Fruit fly (Drosophila melanogaster) whole organism, adult: ENCODE results near the gene Stt3B.

ENCODE experiments used
- CG11617 ChIP-seq: fragments of 200-800 bp; sonication (Bioruptor generic); optimal IDR thresholded peaks from 2 replicates; lab custom pipeline; 2017; ENCODE audit warnings: mild to moderate bottlenecking, missing biosample characterization, missing genetic modification reagents, missing genetic modification characterization
- CG33017 ChIP-seq: fragments of 200-800 bp; sonication (Bioruptor generic); optimal IDR thresholded peaks from 2 replicates; lab custom pipeline; 2018; ENCODE audit warnings: missing biosample characterization, mild to moderate bottlenecking, missing genetic modification characterization, moderate library complexity
- CG7045 ChIP-seq: fragments of 200-800 bp; sonication (Bioruptor generic); optimal IDR thresholded peaks from 2 replicates; lab custom pipeline; 2017; ENCODE audit warnings: missing biosample characterization, mild to moderate bottlenecking, missing genetic modification characterization
- bab1 ChIP-seq: fragments of 200-800 bp; sonication (Bioruptor generic); optimal IDR thresholded peaks from 3 replicates; lab custom pipeline; 2019; ENCODE audit warnings: missing biosample characterization, mild to moderate bottlenecking, missing genetic modification characterization, moderate library complexity
- cnc ChIP-seq, 2 experiments: fragments of >200 bp; optimal IDR thresholded peaks; 2 replicates each; lab custom pipeline; 2017
- kay ChIP-seq: fragments of 200-800 bp; sonication (Bioruptor generic); peaks from one replicate; lab custom pipeline; 2016; ENCODE audit warnings: missing biosample characterization, missing genetic modification characterization, borderline replicate concordance
- pad ChIP-seq: fragments of 200-800 bp; sonication (Bioruptor generic); optimal IDR thresholded peaks from 3 replicates; lab custom pipeline; 2017; ENCODE audit warnings: missing biosample characterization, missing genetic modification characterization, mild to moderate bottlenecking, moderate library complexity, missing genetic modification reagents
- toe ChIP-seq: fragments of 200-800 bp; sonication (Bioruptor generic); optimal IDR thresholded peaks from 2 replicates; lab custom pipeline; 2016; ENCODE audit warnings: missing biosample characterization, missing genetic modification characterization

DNA sequence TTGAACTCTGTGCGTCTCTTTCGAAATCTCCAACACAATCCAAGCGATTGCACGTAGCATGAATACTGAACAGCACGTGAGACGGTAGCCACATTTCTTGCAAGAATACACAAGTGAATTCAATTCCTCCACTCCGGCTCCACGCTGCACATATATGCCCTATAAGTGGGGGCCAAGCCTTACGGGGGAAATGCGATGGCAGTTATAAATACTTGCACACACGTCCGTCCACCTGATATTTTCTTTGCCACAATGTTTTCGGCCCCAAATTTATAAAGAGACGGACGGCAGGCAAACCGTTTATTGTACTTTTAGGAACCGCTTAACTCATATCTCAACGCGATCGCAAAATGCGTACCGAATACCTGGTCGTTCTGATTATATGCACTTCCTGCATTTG lies 23.4 kb downstream of the Stt3B start, which contains the start of gene CG11786:
- TF ChIP-seq CG7045 (GFP tag; lab: Kevin White, UChicago) (no peak), kay (GFP tag; lab: Kevin White, UChicago) (no peak), bab1 (no peak), toe (GFP tag; lab: Kevin White, UChicago) (no peak), CG33017 (tag; lab: Kevin White, UChicago) (no peak), pad (GFP tag; lab: Kevin White, UChicago) (no peak), cnc (optimal IDR thresholded peaks at IDR 0.05; lab: Kevin White, UChicago) (no peak), CG11617 (GFP tag; lab: Kevin White, UChicago) (no peak)
